Worm (Caenorhabditis elegans): Measurements from ENCODE around the gene upp-1.

Gene upp-1

ce11 chrIII:7656474-7656873, 13.6 kb upstream of the upp-1 start, which contains the start of gene ZK783.7:
Gene ZK783.7 (plus strand): TSS chrIII:7656719.
- TF ChIP-seq ama-1 (optimal IDR thresholded peaks at IDR 0.05) (no peak), hmg-4 (GFP tag; optimal IDR thresholded peaks at IDR 0.05) (peak; percentile 60), tbx-11 (GFP tag; IDR thresholded peaks at IDR 0.05) (no peak), flt-1 (GFP tag; IDR thresholded peaks at IDR 0.05) (no peak)

ce11 chrIII:7655932-7656331, 13.0 kb upstream of the upp-1 start, which contains the start of gene baz-2:
Gene baz-2 (minus strand): TSS chrIII:7656032.
- TF ChIP-seq tbx-37 (GFP tag; conservative IDR thresholded peaks at IDR 0.05) (no peak), hmg-4 (GFP tag; optimal IDR thresholded peaks at IDR 0.05) (no peak), ama-1 (optimal IDR thresholded peaks at IDR 0.05) (no peak), aly-1 (tag; optimal IDR thresholded peaks at IDR 0.05) (no peak), hmbx-1 (tag; optimal IDR thresholded peaks at IDR 0.05) (no peak), pes-1 (GFP tag; IDR thresholded peaks at IDR 0.05) (no peak), ceh-13 (GFP tag; optimal IDR thresholded peaks at IDR 0.05) (no peak), scrt-1 (GFP tag; IDR thresholded peaks at IDR 0.05) (no peak), tra-4 (tag; optimal IDR thresholded peaks at IDR 0.05) (no peak), ceh-36 (tag; optimal IDR thresholded peaks at IDR 0.05) (no peak), hnd-1 (tag; optimal IDR thresholded peaks at IDR 0.05) (no peak), F13C5.2 (tag; optimal IDR thresholded peaks at IDR 0.05) (no peak), ets-7 (tag; optimal IDR thresholded peaks at IDR 0.05) (no peak), B0310.2 (tag; optimal IDR thresholded peaks at IDR 0.05) (no peak)

- no peak for TF ChIP-seq flt-1 (GFP tag; IDR thresholded peaks at IDR 0.05)
Measured at ce11 chrIII:7655498-7655897, 12.6 kb upstream of the upp-1 start.

ce11 chrIII:7648841-7649240, 5.9 kb upstream of the upp-1 start:
- no peak for TF ChIP-seq flt-1 (GFP tag; IDR thresholded peaks at IDR 0.05)
- no peak for TF ChIP-seq tbx-37 (GFP tag; conservative IDR thresholded peaks at IDR 0.05)
- TF ChIP-seq sea-1 (GFP tag; conservative IDR thresholded peaks at IDR 0.05) = no peak
- no peak for TF ChIP-seq ceh-36 (tag; optimal IDR thresholded peaks at IDR 0.05)
- TF ChIP-seq hnd-1 (tag; optimal IDR thresholded peaks at IDR 0.05) = no peak
- no peak for TF ChIP-seq ama-1 (optimal IDR thresholded peaks at IDR 0.05)
- TF ChIP-seq scrt-1 (GFP tag; IDR thresholded peaks at IDR 0.05) = no peak
- no peak for TF ChIP-seq ceh-13 (GFP tag; optimal IDR thresholded peaks at IDR 0.05)
- no peak for TF ChIP-seq B0310.2 (tag; optimal IDR thresholded peaks at IDR 0.05)
- TF ChIP-seq pes-1 (GFP tag; IDR thresholded peaks at IDR 0.05) = no peak
- TF ChIP-seq tbx-11 (GFP tag; IDR thresholded peaks at IDR 0.05) = no peak
- TF ChIP-seq F13C5.2 (tag; optimal IDR thresholded peaks at IDR 0.05) = no peak
- TF ChIP-seq tra-4 (tag; optimal IDR thresholded peaks at IDR 0.05) = no peak
- no peak for TF ChIP-seq hmbx-1 (tag; optimal IDR thresholded peaks at IDR 0.05)
- TF ChIP-seq hmg-4 (GFP tag; optimal IDR thresholded peaks at IDR 0.05) = no peak

- TF ChIP-seq ama-1 (optimal IDR thresholded peaks at IDR 0.05) (no peak), aly-1 (tag; optimal IDR thresholded peaks at IDR 0.05) (no peak), hmg-4 (GFP tag; optimal IDR thresholded peaks at IDR 0.05) (no peak), F13C5.2 (tag; optimal IDR thresholded peaks at IDR 0.05) (no peak), hnd-1 (tag; optimal IDR thresholded peaks at IDR 0.05) (no peak)
Measured at ce11 chrIII:7645075-7645474, 2.2 kb upstream of the upp-1 start.

- TF ChIP-seq sea-1 (GFP tag; conservative IDR thresholded peaks at IDR 0.05) (no peak), scrt-1 (GFP tag; IDR thresholded peaks at IDR 0.05) (no peak), aly-1 (tag; optimal IDR thresholded peaks at IDR 0.05) (no peak), tbx-37 (GFP tag; conservative IDR thresholded peaks at IDR 0.05) (no peak), B0310.2 (tag; optimal IDR thresholded peaks at IDR 0.05) (no peak), tra-4 (tag; optimal IDR thresholded peaks at IDR 0.05) (no peak), flt-1 (GFP tag; IDR thresholded peaks at IDR 0.05) (no peak), tbx-11 (GFP tag; IDR thresholded peaks at IDR 0.05) (no peak), pes-1 (GFP tag; IDR thresholded peaks at IDR 0.05) (no peak), ets-7 (tag; optimal IDR thresholded peaks at IDR 0.05) (no peak), ceh-36 (tag; optimal IDR thresholded peaks at IDR 0.05) (no peak), hmg-4 (GFP tag; optimal IDR thresholded peaks at IDR 0.05) (no peak), ceh-13 (GFP tag; optimal IDR thresholded peaks at IDR 0.05) (no peak), ama-1 (optimal IDR thresholded peaks at IDR 0.05) (no peak), hnd-1 (tag; optimal IDR thresholded peaks at IDR 0.05) (no peak), hmbx-1 (tag; optimal IDR thresholded peaks at IDR 0.05) (no peak), F13C5.2 (tag; optimal IDR thresholded peaks at IDR 0.05) (no peak)
Measured at ce11 chrIII:7643902-7644641, 1.2 kb upstream of the upp-1 start.

- TF ChIP-seq B0310.2 (tag; optimal IDR thresholded peaks at IDR 0.05) (peak; percentile 53), tbx-37 (GFP tag; conservative IDR thresholded peaks at IDR 0.05) (peak; percentile 54; the same call in 1 of the 2 replicates), hmg-4 (GFP tag; optimal IDR thresholded peaks at IDR 0.05) (peak; percentile 12), aly-1 (tag; optimal IDR thresholded peaks at IDR 0.05) (peak; percentile 6), ets-7 (tag; optimal IDR thresholded peaks at IDR 0.05) (peak; percentile 40), pes-1 (GFP tag; IDR thresholded peaks at IDR 0.05) (no peak; the same call in 1 of the 2 replicates), ceh-13 (GFP tag; optimal IDR thresholded peaks at IDR 0.05) (peak; percentile 50), sea-1 (GFP tag; conservative IDR thresholded peaks at IDR 0.05) (peak; percentile 81), ceh-36 (tag; optimal IDR thresholded peaks at IDR 0.05) (peak; percentile 77), scrt-1 (GFP tag; IDR thresholded peaks at IDR 0.05) (peak; percentile 83), flt-1 (GFP tag; IDR thresholded peaks at IDR 0.05) (no peak), tbx-11 (GFP tag; IDR thresholded peaks at IDR 0.05) (peak; percentile 74), ama-1 (optimal IDR thresholded peaks at IDR 0.05) (no peak), hmbx-1 (tag; optimal IDR thresholded peaks at IDR 0.05) (peak; percentile 31), tra-4 (tag; optimal IDR thresholded peaks at IDR 0.05) (no peak), hnd-1 (tag; optimal IDR thresholded peaks at IDR 0.05) (peak; percentile 51), F13C5.2 (tag; optimal IDR thresholded peaks at IDR 0.05) (peak; percentile 74)
Measured at ce11 chrIII:7642015-7642414, 886 bp downstream of the upp-1 start.
